Worm (Caenorhabditis elegans) whole organism, L4 larva: Measurements from ENCODE around the gene ZK1055.4.

ENCODE experiments used
- F26F4.8 ChIP-seq: fragments of 200-800 bp; sonication (Bioruptor generic); conservative IDR thresholded peaks from 2 replicates; pipeline ENCODE4 v1.3.6; 2022; ENCODE audit warnings: missing genetic modification characterization, missing compliant biosample characterization
- R02D3.7 ChIP-seq: fragments of 150-350 bp; sonication (generic microtip); optimal IDR thresholded peaks from 3 replicates; lab custom pipeline; 2014; ENCODE audit warnings: missing biosample characterization, missing genetic modification characterization
- T26A8.4 ChIP-seq: fragments of 200-800 bp; sonication (Bioruptor generic); IDR thresholded peaks from 2 replicates; pipeline ENCODE4 v1.3.6; 2022; ENCODE audit warnings: missing genetic modification characterization, missing compliant biosample characterization
- ceh-28 ChIP-seq: fragments of 150-350 bp; optimal IDR thresholded peaks from 2 replicates; lab custom pipeline; 2014; ENCODE audit warnings: missing biosample characterization, missing genetic modification reagents, missing genetic modification characterization
- ceh-44 ChIP-seq: fragments of 200-800 bp; sonication (Bioruptor generic); IDR thresholded peaks from 2 replicates; pipeline ENCODE4 v1.3.6; 2022; ENCODE audit warnings: missing genetic modification reagents, missing genetic modification characterization, missing compliant biosample characterization
- ces-1 ChIP-seq: fragments of 150-350 bp; sonication (generic microtip); optimal IDR thresholded peaks from 4 replicates; lab custom pipeline; 2014; ENCODE audit warnings: missing biosample characterization, missing genetic modification reagents, missing genetic modification characterization
- daf-19 ChIP-seq: fragments of 200-800 bp; sonication (Bioruptor generic); conservative IDR thresholded peaks from 2 replicates; pipeline ENCODE4 v1.3.6; 2022; ENCODE audit warnings: missing genetic modification characterization, missing compliant biosample characterization
- dmd-9 ChIP-seq: fragments of 200-800 bp; sonication (Bioruptor generic); IDR thresholded peaks from 2 replicates; pipeline ENCODE4 v1.3.6; 2022; ENCODE audit warnings: missing genetic modification reagents, missing genetic modification characterization, missing compliant biosample characterization
- dpl-1 ChIP-seq: fragments of 150-350 bp; optimal IDR thresholded peaks from 2 replicates; lab custom pipeline; 2014; ENCODE audit warnings: missing biosample characterization, missing genetic modification reagents, missing genetic modification characterization
- duxl-1 ChIP-seq: sonication (generic microtip); optimal IDR thresholded peaks from 2 replicates; lab custom pipeline; 2016; ENCODE audit warnings: mild to moderate bottlenecking, missing genetic modification characterization, moderate library complexity, missing compliant biosample characterization; ENCODE audit not compliant: poor library complexity
- egl-43 ChIP-seq: fragments of 200-800 bp; sonication (Bioruptor generic); IDR thresholded peaks from 2 replicates; pipeline ENCODE4 v1.3.6; 2022; ENCODE audit warnings: missing genetic modification reagents, missing genetic modification characterization, missing compliant biosample characterization
- hif-1 ChIP-seq, 2 experiments: sonication (generic microtip); optimal IDR thresholded peaks; 2 replicates each; lab custom pipeline; 2016 to 2017; ENCODE audit warnings: missing compliant biosample characterization in 2 of 2, missing genetic modification characterization in 2 of 2, missing genetic modification reagents in 2 of 2, missing genotype in 2 of 2, mild to moderate bottlenecking in 1 of 2
- hmg-1.1 ChIP-seq: fragments of 200-800 bp; sonication (Bioruptor generic); IDR thresholded peaks from 2 replicates; pipeline ENCODE4 v1.3.6; 2022; ENCODE audit warnings: missing genetic modification reagents, missing genetic modification characterization, missing compliant biosample characterization
- jun-1 ChIP-seq: fragments of 150-350 bp; optimal IDR thresholded peaks from 2 replicates; lab custom pipeline; 2014; ENCODE audit warnings: missing biosample characterization, missing genetic modification reagents, missing genetic modification characterization
- lim-7 ChIP-seq: fragments of 200-800 bp; sonication (Bioruptor generic); IDR thresholded peaks from 2 replicates; pipeline ENCODE4 v1.3.6; 2022; ENCODE audit warnings: missing genetic modification characterization, missing compliant biosample characterization
- lin-13 ChIP-seq: fragments of 150-350 bp; optimal IDR thresholded peaks from 2 replicates; lab custom pipeline; 2014; ENCODE audit warnings: missing biosample characterization, missing genetic modification reagents, missing genetic modification characterization
- lin-15B ChIP-seq: fragments of 150-350 bp; sonication (generic microtip); optimal IDR thresholded peaks from 3 replicates; lab custom pipeline; 2014; ENCODE audit warnings: missing biosample characterization, missing genetic modification characterization
- lin-29 ChIP-seq: fragments of 200-800 bp; sonication (Bioruptor generic); IDR thresholded peaks from 2 replicates; pipeline ENCODE4 v1.3.6; 2022; ENCODE audit warnings: missing genetic modification reagents, missing genetic modification characterization, missing compliant biosample characterization
- lin-38 ChIP-seq: fragments of 200-800 bp; sonication (Bioruptor generic); IDR thresholded peaks from 2 replicates; pipeline ENCODE4 v1.3.6; 2022; ENCODE audit warnings: missing genetic modification reagents, missing genetic modification characterization, missing compliant biosample characterization
- lir-3 ChIP-seq: sonication (generic microtip); optimal IDR thresholded peaks from 2 replicates; lab custom pipeline; 2016; ENCODE audit warnings: mild to moderate bottlenecking, missing genetic modification characterization, missing compliant biosample characterization
- madf-5 ChIP-seq, 2 experiments: fragments of 200-800 bp; sonication (Bioruptor generic); IDR thresholded peaks; 2 replicates each; pipeline ENCODE4 v1.3.6; 2022; ENCODE audit warnings: missing compliant biosample characterization in 2 of 2, missing genetic modification characterization in 2 of 2
- madf-9 ChIP-seq: fragments of 200-800 bp; sonication (Bioruptor generic); conservative IDR thresholded peaks from 2 replicates; pipeline ENCODE4 v1.3.6; 2022; ENCODE audit warnings: missing genetic modification reagents, missing genetic modification characterization, missing compliant biosample characterization
- mdt-29 ChIP-seq: fragments of 200-800 bp; sonication (Bioruptor generic); IDR thresholded peaks from 2 replicates; pipeline ENCODE4 v1.3.6; 2022; ENCODE audit warnings: missing genetic modification reagents, missing genetic modification characterization, missing compliant biosample characterization
- mep-1 ChIP-seq: fragments of 150-350 bp; sonication (generic microtip); optimal IDR thresholded peaks from 3 replicates; lab custom pipeline; 2014; ENCODE audit warnings: missing biosample characterization, missing genetic modification characterization
- mxl-2 ChIP-seq: fragments of 200-800 bp; sonication (Bioruptor generic); conservative IDR thresholded peaks from 2 replicates; pipeline ENCODE4 v1.3.6; 2022; ENCODE audit warnings: missing genetic modification reagents, missing genetic modification characterization, missing compliant biosample characterization
- nhr-102 ChIP-seq: sonication (generic microtip); optimal IDR thresholded peaks from 2 replicates; lab custom pipeline; 2016; ENCODE audit warnings: mild to moderate bottlenecking, missing genetic modification characterization, moderate library complexity, missing compliant biosample characterization
- nhr-11 ChIP-seq: fragments of 150-350 bp; optimal IDR thresholded peaks from 2 replicates; lab custom pipeline; 2014; ENCODE audit warnings: missing biosample characterization, missing genetic modification characterization
- nhr-111 ChIP-seq: fragments of 200-800 bp; sonication (Bioruptor generic); optimal IDR thresholded peaks from 2 replicates; lab custom pipeline; 2018; ENCODE audit warnings: mild to moderate bottlenecking, missing genetic modification characterization, missing compliant biosample characterization
- nhr-28 ChIP-seq: fragments of 150-350 bp; optimal IDR thresholded peaks from 2 replicates; lab custom pipeline; 2014; ENCODE audit warnings: missing biosample characterization, missing genetic modification characterization
- nhr-6 ChIP-seq: fragments of 150-350 bp; optimal IDR thresholded peaks from 2 replicates; lab custom pipeline; 2014; ENCODE audit warnings: missing biosample characterization, missing genetic modification characterization
- nhr-76 ChIP-seq: fragments of 150-350 bp; optimal IDR thresholded peaks from 2 replicates; lab custom pipeline; 2014; ENCODE audit warnings: missing biosample characterization, missing genetic modification characterization
- set-16 ChIP-seq: fragments of 200-800 bp; sonication (Bioruptor generic); IDR thresholded peaks from 2 replicates; pipeline ENCODE4 v1.3.6; 2022; ENCODE audit warnings: missing genetic modification reagents, missing genetic modification characterization, missing compliant biosample characterization
- tra-1 ChIP-seq: fragments of 200-800 bp; sonication (Bioruptor generic); IDR thresholded peaks from 2 replicates; pipeline ENCODE4 v1.3.6; 2022; ENCODE audit warnings: missing genetic modification reagents, missing genetic modification characterization, missing compliant biosample characterization
- vab-7 ChIP-seq: fragments of 200-800 bp; sonication (Bioruptor generic); IDR thresholded peaks from 2 replicates; pipeline ENCODE4 v1.3.6; 2022; ENCODE audit warnings: missing genetic modification reagents, missing genetic modification characterization, missing compliant biosample characterization
- zfp-3 ChIP-seq: fragments of 200-800 bp; sonication (Bioruptor generic); conservative IDR thresholded peaks from 2 replicates; pipeline ENCODE4 v1.3.6; 2022; ENCODE audit warnings: missing genetic modification reagents, missing genetic modification characterization, missing compliant biosample characterization
- zip-11 ChIP-seq: fragments of 200-800 bp; sonication (Bioruptor generic); IDR thresholded peaks from 2 replicates; pipeline ENCODE4 v1.3.6; 2022; ENCODE audit warnings: missing genetic modification characterization, missing compliant biosample characterization
- ztf-7 ChIP-seq: fragments of 150-350 bp; optimal IDR thresholded peaks from 2 replicates; lab custom pipeline; 2014; ENCODE audit warnings: missing biosample characterization, missing genetic modification characterization

ZK1055.4 gene

DNA sequence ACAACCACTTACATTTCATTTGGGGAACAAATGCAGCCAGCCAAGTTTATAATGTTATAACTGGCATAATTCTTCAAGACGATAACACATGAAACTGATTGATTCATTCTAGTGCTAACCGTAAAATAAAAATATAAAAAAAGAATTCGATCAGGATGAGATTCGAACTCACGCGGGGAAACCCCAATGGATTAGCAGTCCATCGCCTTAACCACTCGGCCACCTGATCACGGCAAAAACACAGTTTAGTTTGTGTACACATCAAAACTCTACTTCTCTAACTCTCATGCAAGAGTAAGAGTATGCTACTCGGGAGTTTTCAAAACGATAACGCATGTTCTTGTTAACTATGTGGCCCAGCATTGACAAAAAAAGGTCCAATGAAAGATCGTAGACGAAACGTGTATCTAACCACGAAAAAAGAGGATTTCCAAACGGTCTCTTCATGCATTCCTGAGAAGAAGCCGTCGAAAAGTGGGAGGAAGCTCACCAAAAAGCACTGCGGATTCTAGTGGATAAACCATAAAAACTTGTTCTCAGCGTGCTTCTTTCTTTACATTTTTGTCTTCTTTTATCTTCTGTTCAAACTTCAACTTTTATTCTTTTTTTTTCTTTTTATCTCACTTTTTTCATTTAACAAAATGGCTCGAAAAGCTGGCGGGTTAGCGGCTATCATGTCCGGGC, 30.0 kb upstream of the ZK1055.4 start, which contains the start of gene twk-10 (continued):
- no peak for TF ChIP-seq lin-29 (GFP tag; lab: Robert Waterston, UW)
- no peak for TF ChIP-seq nhr-102 (tag; lab: Kevin White, UChicago)
- TF ChIP-seq nhr-28 (tag; lab: Kevin White, UChicago): peak; percentile 26
- no peak for TF ChIP-seq hif-1 (tag; optimal IDR thresholded peaks at IDR 0.05; lab: Kevin White, UChicago)
- TF ChIP-seq ceh-44 (GFP tag; lab: Robert Waterston, UW): peak; percentile 70; the same call in 1 of the 2 replicates
- no peak for TF ChIP-seq dpl-1
- TF ChIP-seq nhr-6 (tag; lab: Kevin White, UChicago): no peak
- peak; percentile 21 for TF ChIP-seq duxl-1 (tag; lab: Kevin White, UChicago)
- 0 out of 4 replicates have a peak, but pooled peaks of 1 of the 2 experiments have one; percentile 59 for TF ChIP-seq madf-5 (GFP tag; IDR thresholded peaks at IDR 0.05; lab: Robert Waterston, UW)
- peak; percentile 64; the same call in 1 of the 2 replicates for TF ChIP-seq mdt-29 (GFP tag; lab: Robert Waterston, UW)
- peak; percentile 75; the same call in 1 of the 2 replicates for TF ChIP-seq madf-9 (GFP tag; lab: Robert Waterston, UW)
- no peak for TF ChIP-seq R02D3.7 (tag; lab: Kevin White, UChicago)
- TF ChIP-seq mxl-2 (GFP tag; lab: Robert Waterston, UW): no peak
- 0 out of 2 replicates have a peak, but pooled peaks have one; percentile 70 for TF ChIP-seq dmd-9
- peak; percentile 52; the same call in 1 of the 2 replicates for TF ChIP-seq T26A8.4

ce11 chrV:6554308-6554707, 27.6 kb upstream of the ZK1055.4 start, which contains the start of gene K04A8.19:
K04A8.19 (minus strand) TSS chrV:6554408.
- no peak for TF ChIP-seq lin-15B (tag; lab: Kevin White, UChicago)
- TF ChIP-seq ceh-28 (tag; lab: Kevin White, UChicago): no peak
- no peak for TF ChIP-seq ces-1 (GFP tag; lab: Kevin White, UChicago)
- TF ChIP-seq lin-38: no peak
- no peak for TF ChIP-seq dmd-9
- TF ChIP-seq, all 104 proteins: peak for 0

DNA sequence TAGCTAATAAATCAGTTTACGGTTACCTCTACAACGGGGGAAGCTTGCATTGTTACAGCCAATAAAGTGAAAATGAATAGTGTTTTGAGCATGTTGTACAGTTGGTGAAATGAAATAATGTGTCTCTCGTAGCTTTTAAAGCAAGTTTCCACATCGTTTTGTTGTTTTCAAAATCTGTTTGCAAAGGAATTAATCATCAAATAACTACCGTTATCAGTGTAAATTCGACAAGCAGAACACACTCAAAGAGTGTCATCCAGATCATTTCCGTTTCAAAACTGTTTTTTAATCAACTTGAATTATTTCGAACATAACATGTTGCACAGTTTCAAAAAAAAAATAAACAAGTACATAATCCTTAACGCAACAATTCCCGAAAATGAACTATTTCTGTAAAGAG, 24.8 kb upstream of the ZK1055.4 start, which contains the start of gene spp-27:
Gene spp-27, minus strand, starts transcription at position 101 of the 400 bp plus-strand sequence.
- TF ChIP-seq ceh-44 (GFP tag; lab: Robert Waterston, UW): no peak
- TF ChIP-seq hmg-1.1 (GFP tag; lab: Robert Waterston, UW): no peak
- no peak for TF ChIP-seq madf-5 (GFP tag; IDR thresholded peaks at IDR 0.05; lab: Robert Waterston, UW)

- no peak for TF ChIP-seq hif-1 (tag; optimal IDR thresholded peaks at IDR 0.05; lab: Kevin White, UChicago)
- TF ChIP-seq vab-7 (GFP tag; lab: Robert Waterston, UW): no peak
- TF ChIP-seq lir-3 (tag; lab: Kevin White, UChicago): no peak
- no peak for TF ChIP-seq tra-1 (GFP tag; lab: Robert Waterston, UW)
- TF ChIP-seq nhr-11 (tag; lab: Kevin White, UChicago): no peak
- TF ChIP-seq zfp-3 (GFP tag; lab: Robert Waterston, UW): no peak
- no peak for TF ChIP-seq T26A8.4
- no peak for TF ChIP-seq F26F4.8
- TF ChIP-seq ztf-7 (tag; lab: Kevin White, UChicago): no peak
- TF ChIP-seq lin-13 (GFP tag; lab: Kevin White, UChicago): no peak
These were observed 23.8 kb upstream of the ZK1055.4 start, which contains the start of gene spp-20 for ce11 chrV:6558103-6558502. spp-20 (minus strand) TSS chrV:6558203.

ce11 chrV:6559105-6559504, 22.8 kb upstream of the ZK1055.4 start, which contains the start of gene spp-26:
spp-26 (minus strand) TSS chrV:6559205.
- TF ChIP-seq daf-19 (GFP tag; lab: Robert Waterston, UW) (no peak), mep-1 (no peak), dmd-9 (no peak), zip-11 (no peak), lim-7 (GFP tag; lab: Robert Waterston, UW) (no peak), set-16 (GFP tag; lab: Robert Waterston, UW) (no peak), jun-1 (tag; lab: Kevin White, UChicago) (no peak), nhr-111 (GFP tag; lab: Kevin White, UChicago) (no peak), hmg-1.1 (GFP tag; lab: Robert Waterston, UW) (no peak), nhr-76 (tag; lab: Kevin White, UChicago) (no peak), egl-43 (GFP tag; lab: Robert Waterston, UW) (no peak)
